Worm (Caenorhabditis elegans) whole organism, young adult: ENCODE data around the gene C01B9.4.

ENCODE experiments used
- B0035.1 ChIP-seq: sonication (generic microtip); optimal IDR thresholded peaks from 2 replicates; lab custom pipeline; 2016; ENCODE audit warnings: missing genetic modification characterization, mild to moderate bottlenecking, missing compliant biosample characterization, missing genotype, missing genetic modification reagents
- C17E4.6 ChIP-seq: fragments of 200-800 bp; sonication (Bioruptor generic); IDR thresholded peaks from 2 replicates; pipeline ENCODE4 v1.3.6; 2022; ENCODE audit warnings: missing genetic modification reagents, missing genetic modification characterization, missing compliant biosample characterization
- F22D6.2 ChIP-seq: sonication (generic microtip); optimal IDR thresholded peaks from 2 replicates; lab custom pipeline; 2016; ENCODE audit warnings: mild to moderate bottlenecking, missing genetic modification characterization, missing compliant biosample characterization
- F57A8.1 ChIP-seq: fragments of 200-800 bp; sonication (Bioruptor generic); optimal IDR thresholded peaks from 2 replicates; lab custom pipeline; 2018; ENCODE audit warnings: mild to moderate bottlenecking, missing genetic modification characterization, moderate library complexity, missing compliant biosample characterization
- egrh-3 ChIP-seq: fragments of 200-800 bp; sonication (Bioruptor generic); IDR thresholded peaks from 2 replicates; pipeline ENCODE4 v1.3.6; 2022; ENCODE audit warnings: missing genetic modification reagents, missing genetic modification characterization, missing compliant biosample characterization
- gei-17 ChIP-seq: fragments of 200-800 bp; sonication (Bioruptor generic); optimal IDR thresholded peaks from 2 replicates; lab custom pipeline; 2018; ENCODE audit warnings: mild to moderate bottlenecking, missing genetic modification characterization, missing compliant biosample characterization
- let-607 ChIP-seq, 2 experiments: fragments of 200-800 bp in 1 of 2; sonication (Bioruptor generic) in 1 of 2; sonication (generic microtip) in 1 of 2; optimal IDR thresholded peaks; 2 replicates each; lab custom pipeline; 2016 to 2018; ENCODE audit warnings: mild to moderate bottlenecking in 2 of 2, missing compliant biosample characterization in 2 of 2, missing genetic modification characterization in 2 of 2, moderate library complexity in 2 of 2, missing genotype in 1 of 2
- lsy-27 ChIP-seq: sonication (generic microtip); optimal IDR thresholded peaks from 2 replicates; lab custom pipeline; 2017; ENCODE audit warnings: missing genetic modification characterization, mild to moderate bottlenecking, missing compliant biosample characterization, antibody characterized with exemption, missing genotype, borderline replicate concordance; ENCODE audit not compliant: insufficient read depth
- ztf-28 ChIP-seq: fragments of 200-800 bp; sonication (Bioruptor generic); IDR thresholded peaks from 2 replicates; pipeline ENCODE4 v1.3.6; 2022; ENCODE audit warnings: missing genetic modification reagents, missing genetic modification characterization, missing compliant biosample characterization

ce11 chrII:13833505-13833904 is 49.7 kb upstream of the C01B9.4 start, which contains the start of gene F08G2.5:
- no peak for TF ChIP-seq gei-17 (GFP tag; lab: Kevin White, UChicago)
- no peak for TF ChIP-seq egrh-3 (GFP tag; lab: Robert Waterston, UW)
- TF ChIP-seq F57A8.1 (GFP tag; lab: Kevin White, UChicago) = no peak
- TF ChIP-seq F22D6.2 (tag; lab: Kevin White, UChicago) = no peak
- no peak for TF ChIP-seq C17E4.6
- no peak for TF ChIP-seq ztf-28 (GFP tag; lab: Robert Waterston, UW)
- no peak for TF ChIP-seq let-607 (tag; optimal IDR thresholded peaks at IDR 0.05; lab: Kevin White, UChicago)
- TF ChIP-seq lsy-27 = no peak
- TF ChIP-seq B0035.1 (tag; lab: Kevin White, UChicago) = no peak
